Fruit fly (Drosophila melanogaster): ENCODE measurements around the gene Syx18.
A peak's percentile ranks its signal among the peaks of the same experiment; 100 is the strongest.

dm6 chr3R:24613819-24614706, 11.3 kb downstream of the Syx18 start:
- TF ChIP-seq CG5204 (GFP tag; optimal IDR thresholded peaks at IDR 0.05) (no peak), CG12768 (GFP tag; optimal IDR thresholded peaks at IDR 0.05) (no peak), bab1 (GFP tag; optimal IDR thresholded peaks at IDR 0.05) (no peak), ovo (GFP tag; optimal IDR thresholded peaks at IDR 0.05) (no peak), tj (GFP tag; optimal IDR thresholded peaks at IDR 0.05) (peak; percentile 95), cnc (optimal IDR thresholded peaks at IDR 0.05) (no peak), CG33017 (tag; optimal IDR thresholded peaks at IDR 0.05) (no peak), pad (GFP tag; optimal IDR thresholded peaks at IDR 0.05) (no peak), Mnt (GFP tag; optimal IDR thresholded peaks at IDR 0.05) (no peak), CG7045 (GFP tag; optimal IDR thresholded peaks at IDR 0.05) (no peak), kay (GFP tag; ENCODE audit: borderline replicate concordance) (no peak), Hr96 (GFP tag; optimal IDR thresholded peaks at IDR 0.05) (no peak)

Measured in whole organism, adult.